Worm (Caenorhabditis elegans) whole organism, midembryonic: ENCODE results near the gene srh-215.

Experiments
- T22C8.4 ChIP-seq: fragments of 200-800 bp; sonication (Bioruptor generic); IDR thresholded peaks from 2 replicates; pipeline ENCODE4 v1.3.6; 2022; ENCODE audit warnings: missing genetic modification characterization, missing compliant biosample characterization
- cog-1 ChIP-seq: sonication (generic microtip); optimal IDR thresholded peaks from 2 replicates; lab custom pipeline; 2016; ENCODE audit warnings: missing genetic modification characterization, missing compliant biosample characterization
- flt-1 ChIP-seq: fragments of 200-800 bp; sonication (Bioruptor generic); IDR thresholded peaks from 2 replicates; pipeline ENCODE4 v1.3.6; 2022; ENCODE audit warnings: missing genetic modification characterization, missing compliant biosample characterization
- klf-2 ChIP-seq: fragments of 200-800 bp; sonication (Bioruptor generic); conservative IDR thresholded peaks from 2 replicates; pipeline ENCODE4 v1.3.6; 2022; ENCODE audit warnings: missing genetic modification reagents, missing genetic modification characterization, missing compliant biosample characterization
- med-1 ChIP-seq: sonication (generic microtip); optimal IDR thresholded peaks from 2 replicates; lab custom pipeline; 2017; ENCODE audit warnings: missing genetic modification characterization, mild to moderate bottlenecking, missing compliant biosample characterization, antibody characterized with exemption, missing genetic modification reagents; ENCODE audit not compliant: insufficient read depth
- ref-1 ChIP-seq: fragments of 200-800 bp; sonication (Bioruptor generic); conservative IDR thresholded peaks from 2 replicates; pipeline ENCODE4 v1.3.6; 2022; ENCODE audit warnings: missing genetic modification reagents, missing genetic modification characterization, missing compliant biosample characterization
- tab-1 ChIP-seq: fragments of 200-800 bp; sonication (Bioruptor generic); IDR thresholded peaks from 2 replicates; pipeline ENCODE4 v1.3.6; 2022; ENCODE audit warnings: missing genetic modification characterization, missing compliant biosample characterization
- ztf-23 ChIP-seq: fragments of 200-800 bp; sonication (Bioruptor generic); IDR thresholded peaks from 2 replicates; pipeline ENCODE4 v1.3.6; 2022; ENCODE audit warnings: missing genetic modification reagents, missing genetic modification characterization, missing compliant biosample characterization
- ztf-29 ChIP-seq: fragments of 200-800 bp; sonication (Bioruptor generic); IDR thresholded peaks from 2 replicates; pipeline ENCODE4 v1.3.6; 2022; ENCODE audit warnings: missing genetic modification reagents, missing genetic modification characterization, missing compliant biosample characterization

Gene srh-215

ce11 chrV:16811841-16812240, 20.0 kb downstream of the srh-215 start:
- TF ChIP-seq klf-2 (no peak), ztf-29 (GFP tag; lab: Robert Waterston, UW) (no peak), ztf-23 (GFP tag; lab: Robert Waterston, UW) (no peak), flt-1 (no peak), cog-1 (tag; lab: Kevin White, UChicago) (no peak), T22C8.4 (GFP tag; lab: Robert Waterston, UW) (no peak), ref-1 (GFP tag; lab: Robert Waterston, UW) (no peak), med-1 (GFP tag; lab: Kevin White, UChicago) (no peak), tab-1 (GFP tag; lab: Robert Waterston, UW) (no peak)

- TF ChIP-seq med-1 (GFP tag; lab: Kevin White, UChicago) (no peak), tab-1 (GFP tag; lab: Robert Waterston, UW) (no peak), flt-1 (no peak), T22C8.4 (GFP tag; lab: Robert Waterston, UW) (no peak), cog-1 (tag; lab: Kevin White, UChicago) (no peak), ztf-29 (GFP tag; lab: Robert Waterston, UW) (no peak), ref-1 (GFP tag; lab: Robert Waterston, UW) (no peak)
These were observed 23.7 kb downstream of the srh-215 start for ce11 chrV:16808168-16808567.

ce11 chrV:16804795-16805194, 27.0 kb downstream of the srh-215 start:
- TF ChIP-seq cog-1 (tag; lab: Kevin White, UChicago), result no peak
- TF ChIP-seq flt-1, result no peak
- no peak for TF ChIP-seq tab-1 (GFP tag; lab: Robert Waterston, UW)

ce11 chrV:16802572-16802971, 29.2 kb downstream of the srh-215 start, which contains the start of gene cand-1:
Gene cand-1, plus strand, starts transcription at chrV:16802872.
- TF ChIP-seq flt-1 (no peak), T22C8.4 (GFP tag; lab: Robert Waterston, UW) (no peak), ref-1 (GFP tag; lab: Robert Waterston, UW) (no peak), ztf-23 (GFP tag; lab: Robert Waterston, UW) (no peak), ztf-29 (GFP tag; lab: Robert Waterston, UW) (no peak), med-1 (GFP tag; lab: Kevin White, UChicago) (no peak), tab-1 (GFP tag; lab: Robert Waterston, UW) (no peak), cog-1 (tag; lab: Kevin White, UChicago) (no peak), klf-2 (no peak)

ce11 chrV:16800484-16800883, 31.3 kb downstream of the srh-215 start:
- TF ChIP-seq ztf-29 (GFP tag; lab: Robert Waterston, UW), result no peak
- no peak for TF ChIP-seq ref-1 (GFP tag; lab: Robert Waterston, UW)
- TF ChIP-seq T22C8.4 (GFP tag; lab: Robert Waterston, UW), result no peak
- TF ChIP-seq tab-1 (GFP tag; lab: Robert Waterston, UW), result no peak
- no peak for TF ChIP-seq flt-1
- no peak for TF ChIP-seq cog-1 (tag; lab: Kevin White, UChicago)
- no peak for TF ChIP-seq ztf-23 (GFP tag; lab: Robert Waterston, UW)
- TF ChIP-seq med-1 (GFP tag; lab: Kevin White, UChicago), result no peak
- no peak for TF ChIP-seq klf-2

- TF ChIP-seq T22C8.4 (GFP tag; lab: Robert Waterston, UW) (no peak), klf-2 (no peak), ztf-29 (GFP tag; lab: Robert Waterston, UW) (no peak), ref-1 (GFP tag; lab: Robert Waterston, UW) (no peak), med-1 (GFP tag; lab: Kevin White, UChicago) (no peak), flt-1 (no peak)
These were observed 36.9 kb downstream of the srh-215 start, which contains the start of the genes ctps-1 and pus-1 for ce11 chrV:16794828-16795354. Gene ctps-1, plus strand, starts transcription at chrV:16794878. Gene pus-1, minus strand, starts transcription at chrV:16794952.

- TF ChIP-seq ztf-29 (GFP tag; lab: Robert Waterston, UW), result no peak
- TF ChIP-seq med-1 (GFP tag; lab: Kevin White, UChicago), result no peak
- TF ChIP-seq tab-1 (GFP tag; lab: Robert Waterston, UW), result no peak
- no peak for TF ChIP-seq klf-2
- no peak for TF ChIP-seq T22C8.4 (GFP tag; lab: Robert Waterston, UW)
- no peak for TF ChIP-seq ztf-23 (GFP tag; lab: Robert Waterston, UW)
- TF ChIP-seq ref-1 (GFP tag; lab: Robert Waterston, UW), result no peak
- TF ChIP-seq flt-1, result no peak
These were observed 37.7 kb downstream of the srh-215 start for ce11 chrV:16794079-16794478.

- TF ChIP-seq klf-2 (no peak), tab-1 (GFP tag; lab: Robert Waterston, UW) (no peak), ztf-23 (GFP tag; lab: Robert Waterston, UW) (no peak), cog-1 (tag; lab: Kevin White, UChicago) (no peak), ref-1 (GFP tag; lab: Robert Waterston, UW) (no peak), med-1 (GFP tag; lab: Kevin White, UChicago) (no peak), ztf-29 (GFP tag; lab: Robert Waterston, UW) (no peak), T22C8.4 (GFP tag; lab: Robert Waterston, UW) (no peak), flt-1 (no peak)
These were observed 38.5 kb downstream of the srh-215 start for ce11 chrV:16793312-16793711.

ce11 chrV:16792717-16793116, 39.1 kb downstream of the srh-215 start:
- TF ChIP-seq ref-1 (GFP tag; lab: Robert Waterston, UW) (no peak), ztf-29 (GFP tag; lab: Robert Waterston, UW) (no peak), klf-2 (no peak), flt-1 (no peak), ztf-23 (GFP tag; lab: Robert Waterston, UW) (no peak), cog-1 (tag; lab: Kevin White, UChicago) (no peak), med-1 (GFP tag; lab: Kevin White, UChicago) (no peak), T22C8.4 (GFP tag; lab: Robert Waterston, UW) (no peak), tab-1 (GFP tag; lab: Robert Waterston, UW) (no peak)
